Fruit fly (Drosophila melanogaster): ENCODE data around the gene Rubicon.

Gene Rubicon

dm6 chrX:8627171-8627570 lies 49.7 kb upstream of the Rubicon start (continued):
- TF ChIP-seq CG6272 (GFP tag; IDR thresholded peaks at IDR 0.05): no peak; the same call in 1 of the 2 replicates
- peak; percentile 69 to 79 for TF ChIP-seq Pdp1 (GFP tag; optimal IDR thresholded peaks at IDR 0.05)
- no peak for TF ChIP-seq Dp (GFP tag; optimal IDR thresholded peaks at IDR 0.05)
- TF ChIP-seq CG18599 (GFP tag; optimal IDR thresholded peaks at IDR 0.05): peak; percentile 59
- no peak for TF ChIP-seq CG6791 (GFP tag; IDR thresholded peaks at IDR 0.05; ENCODE audit: partially characterized antibody)
- no peak for TF ChIP-seq CG15479 (GFP tag; optimal IDR thresholded peaks at IDR 0.05)
- peak; percentile 81 for TF ChIP-seq gsb-n (tag; optimal IDR thresholded peaks at IDR 0.05)
- TF ChIP-seq eve (GFP tag; optimal IDR thresholded peaks at IDR 0.05): peak in 1 of 2 experiments; percentile 83
- no peak for TF ChIP-seq CG34376 (GFP tag; optimal IDR thresholded peaks at IDR 0.05)
- no peak for TF ChIP-seq CG15269 (tag; optimal IDR thresholded peaks at IDR 0.05)
- TF ChIP-seq CG31224 (GFP tag; IDR thresholded peaks at IDR 0.05): no peak
- TF ChIP-seq Ptx1 (GFP tag; IDR thresholded peaks at IDR 0.05): peak; percentile 71
- no peak for TF ChIP-seq ham (GFP tag; IDR thresholded peaks at IDR 0.05)
- peak; percentile 34 for TF ChIP-seq shn (GFP tag; optimal IDR thresholded peaks at IDR 0.05)
- TF ChIP-seq CG8281 (tag; optimal IDR thresholded peaks at IDR 0.05): peak; percentile 45
- TF ChIP-seq CG11560 (tag; IDR thresholded peaks at IDR 0.05): peak; percentile 55; the same call in 2 of the 3 replicates
- no peak for TF ChIP-seq CG9817 (tag; optimal IDR thresholded peaks at IDR 0.05)
- TF ChIP-seq Myb (GFP tag; optimal IDR thresholded peaks at IDR 0.05): peak; percentile 22
- TF ChIP-seq ato (GFP tag; IDR thresholded peaks at IDR 0.05; ENCODE audit: partially characterized antibody): no peak
- TF ChIP-seq CG12071 (GFP tag; optimal IDR thresholded peaks at IDR 0.05): peak; percentile 22
- peak; percentile 53 for TF ChIP-seq CG17186 (GFP tag; optimal IDR thresholded peaks at IDR 0.05)
- no peak for TF ChIP-seq grn (GFP tag; optimal IDR thresholded peaks at IDR 0.05)
- TF ChIP-seq pnt (GFP tag; optimal IDR thresholded peaks at IDR 0.05): peak; percentile 88
- peak; percentile 89 for TF ChIP-seq dmrt11E (tag; optimal IDR thresholded peaks at IDR 0.05)
- no peak for TF ChIP-seq CG12155 (GFP tag; optimal IDR thresholded peaks at IDR 0.05)
- TF ChIP-seq zen2 (GFP tag; IDR thresholded peaks at IDR 0.05; ENCODE audit: partially characterized antibody): no peak
- no peak for TF ChIP-seq fd3F (GFP tag; optimal IDR thresholded peaks at IDR 0.05)
- peak; percentile 69 for TF ChIP-seq Sox102F (GFP tag; optimal IDR thresholded peaks at IDR 0.05)
- TF ChIP-seq CG7786 (GFP tag; optimal IDR thresholded peaks at IDR 0.05): peak; percentile 50
- no peak for TF ChIP-seq bigmax (GFP tag; optimal IDR thresholded peaks at IDR 0.05)
- TF ChIP-seq zen (tag; optimal IDR thresholded peaks at IDR 0.05): peak; percentile 64
- peak; percentile 84 for TF ChIP-seq gem (tag; optimal IDR thresholded peaks at IDR 0.05)
- TF ChIP-seq H2.0 (GFP tag; IDR thresholded peaks at IDR 0.05): peak; percentile 64
- no peak for TF ChIP-seq z (GFP tag; IDR thresholded peaks at IDR 0.05)
- no peak for TF ChIP-seq dm (GFP tag; optimal IDR thresholded peaks at IDR 0.05)
- TF ChIP-seq CG14441 (GFP tag; IDR thresholded peaks at IDR 0.05): no peak
- no peak for TF ChIP-seq CG42726 (GFP tag; IDR thresholded peaks at IDR 0.05; ENCODE audit: partially characterized antibody)
- TF ChIP-seq sens-2 (GFP tag; IDR thresholded peaks at IDR 0.05): no peak; the same call in 1 of the 2 replicates
- no peak for TF ChIP-seq CG2129 (GFP tag; IDR thresholded peaks at IDR 0.05; ENCODE audit: partially characterized antibody)
- TF ChIP-seq CG8290 (GFP tag; optimal IDR thresholded peaks at IDR 0.05): peak; percentile 26
- TF ChIP-seq CG8290 (tag; optimal IDR thresholded peaks at IDR 0.05): peak in 1 of 2 experiments; percentile 60
- no peak for TF ChIP-seq sr (GFP tag; IDR thresholded peaks at IDR 0.05)
- TF ChIP-seq CG12299 (tag; optimal IDR thresholded peaks at IDR 0.05): no peak
- TF ChIP-seq CG17328 (GFP tag; IDR thresholded peaks at IDR 0.05): peak; percentile 84
- TF ChIP-seq CG12104 (GFP tag; optimal IDR thresholded peaks at IDR 0.05): no peak
- peak; percentile 73 for TF ChIP-seq onecut (GFP tag; IDR thresholded peaks at IDR 0.05)
- TF ChIP-seq HHEX (GFP tag; optimal IDR thresholded peaks at IDR 0.05): peak; percentile 44
- TF ChIP-seq Blimp-1 (GFP tag; optimal IDR thresholded peaks at IDR 0.05): peak; percentile 81
- peak; percentile 71 for TF ChIP-seq CG4820 (GFP tag; optimal IDR thresholded peaks at IDR 0.05)
- TF ChIP-seq slp2 (GFP tag; optimal IDR thresholded peaks at IDR 0.05): peak; percentile 86
- TF ChIP-seq CG11723 (GFP tag; optimal IDR thresholded peaks at IDR 0.05): peak; percentile 1
